Fruit fly (Drosophila melanogaster) whole organism, embryonic: ENCODE measurements around the gene CG16753.

Source experiments
- Adf1 ChIP-seq: fragments of 200-800 bp; sonication (Bioruptor generic); IDR thresholded peaks from 2 replicates; pipeline ENCODE4 v1.3.6; 2022; ENCODE audit warnings: missing biosample characterization, missing genetic modification characterization
- Aef1 ChIP-seq: fragments of 200-800 bp; sonication (Bioruptor generic); IDR thresholded peaks from 3 replicates; pipeline ENCODE4 v1.3.6; 2022; ENCODE audit warnings: missing biosample characterization, missing genetic modification characterization
- Awh ChIP-seq: fragments of 200-800 bp; sonication (Bioruptor generic); IDR thresholded peaks from 2 replicates; pipeline ENCODE4, ENCODE4 v1.3.6; 2022; ENCODE audit warnings: missing biosample characterization, missing genetic modification characterization
- CG10147 ChIP-seq: fragments of 200-800 bp; sonication (Bioruptor generic); optimal IDR thresholded peaks from 2 replicates; lab custom pipeline; 2019; ENCODE audit warnings: missing biosample characterization, mild to moderate bottlenecking, missing genetic modification characterization, moderate library complexity
- CG10267 ChIP-seq: fragments of 200-800 bp; sonication (Bioruptor generic); optimal IDR thresholded peaks from 2 replicates; lab custom pipeline; 2018; ENCODE audit warnings: missing biosample characterization, mild to moderate bottlenecking, missing genetic modification characterization, moderate library complexity
- CG10274 ChIP-seq: fragments of 200-800 bp; sonication (Bioruptor generic); optimal IDR thresholded peaks from 3 replicates; lab custom pipeline; 2017; ENCODE audit warnings: missing biosample characterization, mild to moderate bottlenecking, missing genetic modification characterization
- CG11085 ChIP-seq: fragments of 200-800 bp; sonication (Bioruptor generic); IDR thresholded peaks from 2 replicates; pipeline ENCODE4 v1.3.6; 2022; ENCODE audit warnings: missing biosample characterization, missing genetic modification characterization
- CG13624 ChIP-seq: fragments of 200-800 bp; sonication (Bioruptor generic); optimal IDR thresholded peaks from 2 replicates; lab custom pipeline; 2016; ENCODE audit warnings: missing biosample characterization, missing genetic modification characterization
- CG14710 ChIP-seq: fragments of 200-800 bp; sonication (Bioruptor generic); optimal IDR thresholded peaks from 3 replicates; lab custom pipeline; 2019; ENCODE audit warnings: missing biosample characterization, mild to moderate bottlenecking, missing genetic modification characterization, moderate library complexity
- CG15696 ChIP-seq: fragments of 200-800 bp; sonication (Bioruptor generic); optimal IDR thresholded peaks from 2 replicates; lab custom pipeline; 2019; ENCODE audit warnings: missing biosample characterization, mild to moderate bottlenecking, missing genetic modification characterization, moderate library complexity
- CG16813 ChIP-seq: fragments of 200-800 bp; sonication (Bioruptor generic); IDR thresholded peaks from 3 replicates; pipeline ENCODE4 v1.3.6; 2022; ENCODE audit warnings: missing biosample characterization, missing genetic modification characterization; ENCODE audit not compliant: partially characterized antibody
- CG1792 ChIP-seq: fragments of 200-800 bp; sonication (Bioruptor generic); optimal IDR thresholded peaks from 2 replicates; lab custom pipeline; 2016; ENCODE audit warnings: missing biosample characterization, missing genetic modification characterization
- CG18262 ChIP-seq: fragments of 200-800 bp; optimal IDR thresholded peaks from 3 replicates; lab custom pipeline; 2019; ENCODE audit warnings: missing biosample characterization, mild to moderate bottlenecking, missing genetic modification characterization, moderate library complexity
- CG18476 ChIP-seq: fragments of 200-800 bp; sonication (Bioruptor generic); optimal IDR thresholded peaks from 2 replicates; lab custom pipeline; 2016; ENCODE audit warnings: missing biosample characterization, mild to moderate bottlenecking, missing genetic modification characterization
- CG18619 ChIP-seq: fragments of 200-800 bp; sonication (Bioruptor generic); optimal IDR thresholded peaks from 3 replicates; lab custom pipeline; 2017; ENCODE audit warnings: missing biosample characterization, mild to moderate bottlenecking, missing genetic modification characterization
- CG31224 ChIP-seq: fragments of 200-800 bp; sonication (Bioruptor generic); IDR thresholded peaks from 2 replicates; pipeline ENCODE4 v1.3.6; 2022; ENCODE audit warnings: missing biosample characterization, missing genetic modification characterization
- CG32772 ChIP-seq: fragments of 200-800 bp; sonication (Bioruptor generic); IDR thresholded peaks from 2 replicates; pipeline ENCODE4 v1.3.6; 2022; ENCODE audit warnings: missing biosample characterization, missing genetic modification characterization
- CG3281 ChIP-seq: fragments of 200-800 bp; sonication (Bioruptor generic); optimal IDR thresholded peaks from 3 replicates; lab custom pipeline; 2017; ENCODE audit warnings: missing biosample characterization, mild to moderate bottlenecking, missing genetic modification characterization
- CG3407 ChIP-seq: fragments of 200-800 bp; sonication (Bioruptor generic); optimal IDR thresholded peaks from 2 replicates; lab custom pipeline; 2018; ENCODE audit warnings: missing biosample characterization, mild to moderate bottlenecking, missing genetic modification characterization
- CG6175 ChIP-seq: fragments of 200-800 bp; sonication (Bioruptor generic); IDR thresholded peaks from 3 replicates; pipeline ENCODE4 v1.3.6; 2022; ENCODE audit warnings: missing biosample characterization, missing genetic modification characterization
- CG7839 ChIP-seq: fragments of 200-800 bp; sonication (Bioruptor generic); optimal IDR thresholded peaks from 3 replicates; lab custom pipeline; 2018; ENCODE audit warnings: missing biosample characterization, mild to moderate bottlenecking, missing genetic modification characterization, moderate library complexity
- Deaf1 ChIP-seq: fragments of 200-800 bp; optimal IDR thresholded peaks from 3 replicates; lab custom pipeline; 2019; ENCODE audit warnings: missing biosample characterization, mild to moderate bottlenecking, missing genetic modification characterization, moderate library complexity
- Fer3 ChIP-seq: fragments of 200-800 bp; sonication (Bioruptor generic); optimal IDR thresholded peaks from 2 replicates; lab custom pipeline; 2018; ENCODE audit warnings: missing biosample characterization, mild to moderate bottlenecking, missing genetic modification characterization, moderate library complexity
- HLH54F ChIP-seq: fragments of 200-800 bp; sonication (Bioruptor generic); optimal IDR thresholded peaks from 3 replicates; lab custom pipeline; 2016; ENCODE audit warnings: missing biosample characterization, missing genetic modification characterization
- Hmx ChIP-seq: fragments of 200-800 bp; sonication (Bioruptor generic); optimal IDR thresholded peaks from 2 replicates; lab custom pipeline; 2016; ENCODE audit warnings: missing biosample characterization, missing genetic modification characterization
- Lpt ChIP-seq: fragments of >200 bp; optimal IDR thresholded peaks from 2 replicates; lab custom pipeline; 2018; ENCODE audit warnings: missing biosample characterization, missing genetic modification characterization
- MESR4 ChIP-seq: fragments of 200-800 bp; sonication (Bioruptor generic); optimal IDR thresholded peaks from 2 replicates; lab custom pipeline; 2018; ENCODE audit warnings: missing biosample characterization, mild to moderate bottlenecking, missing genetic modification characterization, moderate library complexity
- Max ChIP-seq: fragments of 200-800 bp; sonication (Bioruptor generic); optimal IDR thresholded peaks from 2 replicates; lab custom pipeline; 2016; ENCODE audit warnings: missing biosample characterization, mild to moderate bottlenecking, missing genetic modification characterization
- Med ChIP-seq: fragments of 200-800 bp; sonication (Bioruptor generic); peaks from one replicate; lab custom pipeline; 2016; ENCODE audit warnings: missing biosample characterization, missing genetic modification characterization, mild to moderate bottlenecking, inconsistent platforms, moderate library complexity
- NC2β ChIP-seq: fragments of 200-800 bp; sonication (Bioruptor generic); optimal IDR thresholded peaks from 2 replicates; lab custom pipeline; 2016; ENCODE audit warnings: missing biosample characterization, missing genetic modification characterization
- Optix ChIP-seq: fragments of 200-800 bp; sonication (Bioruptor generic); IDR thresholded peaks from 3 replicates; pipeline ENCODE4 v1.3.6; 2022; ENCODE audit warnings: missing biosample characterization, missing genetic modification characterization
- Ptx1 ChIP-seq: fragments of 200-800 bp; sonication (Bioruptor generic); IDR thresholded peaks from 2 replicates; pipeline ENCODE4 v1.3.6; 2022; ENCODE audit warnings: missing biosample characterization, missing genetic modification characterization
- Rfx ChIP-seq: fragments of 200-800 bp; sonication (Bioruptor generic); IDR thresholded peaks from 2 replicates; pipeline ENCODE4 v1.3.6; 2022; ENCODE audit warnings: missing biosample characterization, missing genetic modification characterization
- Spps ChIP-seq: fragments of 200-800 bp; sonication (Bioruptor generic); optimal IDR thresholded peaks from 2 replicates; lab custom pipeline; 2018; ENCODE audit warnings: missing biosample characterization, mild to moderate bottlenecking, missing genetic modification characterization
- ase ChIP-seq: fragments of 200-800 bp; sonication (Bioruptor generic); IDR thresholded peaks from 3 replicates; pipeline ENCODE4 v1.3.6; 2022; ENCODE audit warnings: missing biosample characterization, missing genetic modification characterization
- bab2 ChIP-seq: fragments of 200-800 bp; sonication (Bioruptor generic); optimal IDR thresholded peaks from 2 replicates; lab custom pipeline; 2016; ENCODE audit warnings: missing biosample characterization, missing genetic modification characterization
- br ChIP-seq: fragments of >200 bp; optimal IDR thresholded peaks from 2 replicates; lab custom pipeline; 2017
- ci ChIP-seq: fragments of 200-800 bp; sonication (Bioruptor generic); IDR thresholded peaks from 3 replicates; pipeline ENCODE4 v1.3.6; 2022; ENCODE audit warnings: missing biosample characterization, missing genetic modification characterization
- cwo ChIP-seq: fragments of 200-800 bp; sonication (Bioruptor generic); optimal IDR thresholded peaks from 3 replicates; lab custom pipeline; 2017; ENCODE audit warnings: missing biosample characterization, missing genetic modification characterization, mild to moderate bottlenecking, moderate library complexity, missing genetic modification reagents
- dm ChIP-seq: fragments of 200-800 bp; sonication (Bioruptor generic); optimal IDR thresholded peaks from 3 replicates; lab custom pipeline; 2016; ENCODE audit warnings: missing biosample characterization, missing genetic modification characterization
- ftz-f1 ChIP-seq: fragments of 200-800 bp; sonication (Bioruptor generic); optimal IDR thresholded peaks from 2 replicates; lab custom pipeline; 2016; ENCODE audit warnings: missing biosample characterization, missing genetic modification characterization
- gfzf ChIP-seq: fragments of 200-800 bp; sonication (Bioruptor generic); optimal IDR thresholded peaks from 2 replicates; lab custom pipeline; 2016; ENCODE audit warnings: missing biosample characterization, mild to moderate bottlenecking, missing genetic modification characterization, moderate library complexity
- jumu ChIP-seq: fragments of 200-800 bp; sonication (Bioruptor generic); optimal IDR thresholded peaks from 3 replicates; lab custom pipeline; 2016; ENCODE audit warnings: missing biosample characterization, missing genetic modification characterization
- maf-S ChIP-seq: fragments of 200-800 bp; sonication (Bioruptor generic); optimal IDR thresholded peaks from 2 replicates; lab custom pipeline; 2016; ENCODE audit warnings: missing biosample characterization, missing genetic modification characterization
- nerfin-2 ChIP-seq: fragments of 200-800 bp; sonication (Bioruptor generic); IDR thresholded peaks from 2 replicates; pipeline ENCODE4 v1.3.6; 2022; ENCODE audit warnings: missing biosample characterization, missing genetic modification characterization; ENCODE audit not compliant: partially characterized antibody
- phol ChIP-seq: fragments of 200-800 bp; sonication (Bioruptor generic); optimal IDR thresholded peaks from 3 replicates; lab custom pipeline; 2018; ENCODE audit warnings: missing biosample characterization, mild to moderate bottlenecking, missing genetic modification characterization, moderate library complexity
- pros ChIP-seq: fragments of 200-800 bp; sonication (Bioruptor generic); optimal IDR thresholded peaks from 3 replicates; lab custom pipeline; 2019; ENCODE audit warnings: missing biosample characterization, mild to moderate bottlenecking, missing genetic modification characterization, moderate library complexity
- scrt ChIP-seq: fragments of 200-800 bp; sonication (Bioruptor generic); optimal IDR thresholded peaks from 2 replicates; lab custom pipeline; 2018; ENCODE audit warnings: missing biosample characterization, mild to moderate bottlenecking, missing genetic modification characterization, moderate library complexity
- sr ChIP-seq: fragments of 200-800 bp; sonication (Bioruptor generic); IDR thresholded peaks from 3 replicates; pipeline ENCODE4 v1.3.6; 2022; ENCODE audit warnings: missing biosample characterization, missing genetic modification characterization
- trh ChIP-seq: fragments of 200-800 bp; sonication (Bioruptor generic); optimal IDR thresholded peaks from 2 replicates; lab custom pipeline; 2016; ENCODE audit warnings: missing biosample characterization, missing genetic modification characterization
- unc-4 ChIP-seq: fragments of 200-800 bp; sonication (Bioruptor generic); IDR thresholded peaks from 2 replicates; pipeline ENCODE4 v1.3.6; 2022; ENCODE audit warnings: missing biosample characterization, missing genetic modification characterization; ENCODE audit not compliant: partially characterized antibody
- vnd ChIP-seq: fragments of 200-800 bp; sonication (Bioruptor generic); IDR thresholded peaks from 3 replicates; pipeline ENCODE4 v1.3.6; 2022; ENCODE audit warnings: missing biosample characterization, missing genetic modification characterization; ENCODE audit not compliant: partially characterized antibody

The CG16753 gene

DNA sequence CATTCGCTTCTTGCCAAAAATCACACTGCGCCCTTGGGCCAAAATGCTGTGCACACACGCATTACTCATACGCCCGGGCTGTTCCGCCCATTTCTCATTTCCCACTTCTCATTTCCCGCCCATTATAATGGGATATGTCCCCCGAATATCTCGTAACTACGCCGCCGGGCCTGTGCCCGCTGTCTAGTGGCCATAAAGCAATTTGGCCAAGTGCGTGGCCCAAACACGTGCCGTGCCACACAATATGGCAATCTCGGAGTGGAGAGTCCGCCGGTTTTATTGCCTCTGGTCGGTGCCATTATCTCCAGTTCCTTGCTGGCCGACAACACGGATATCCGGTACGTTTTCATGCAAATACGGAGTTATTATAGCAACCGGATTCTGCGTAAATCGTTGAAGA, 22.1 kb downstream of the CG16753 start:
- TF ChIP-seq CG3407 (GFP tag; lab: Kevin White, UChicago) (no peak), CG6175 (GFP tag; lab: Robert Waterston, UW) (peak; percentile 16; the same call in 1 of the 3 replicates), CG31224 (GFP tag; lab: Robert Waterston, UW) (no peak), gfzf (GFP tag; lab: Kevin White, UChicago) (no peak), cwo (GFP tag; lab: Kevin White, UChicago) (peak; percentile 57), Spps (tag; lab: Kevin White, UChicago) (no peak), CG15696 (tag; lab: Kevin White, UChicago) (no peak), Adf1 (GFP tag; lab: Robert Waterston, UW) (no peak), Med (GFP tag; lab: Kevin White, UChicago) (peak; percentile 64), CG16813 (GFP tag; lab: Robert Waterston, UW) (0 out of 3 replicates have a peak, but pooled peaks have one; percentile 30), CG3281 (GFP tag; lab: Kevin White, UChicago) (no peak), phol (no peak), vnd (no peak), HLH54F (GFP tag; lab: Kevin White, UChicago) (no peak), CG10147 (GFP tag; lab: Kevin White, UChicago) (no peak), jumu (GFP tag; lab: Kevin White, UChicago) (no peak), scrt (GFP tag; lab: Kevin White, UChicago) (no peak), CG7839 (tag; lab: Kevin White, UChicago) (no peak), CG11085 (GFP tag; lab: Robert Waterston, UW) (no peak), CG10267 (tag; lab: Kevin White, UChicago) (no peak), trh (GFP tag; lab: Kevin White, UChicago) (no peak), Deaf1 (no peak), CG32772 (GFP tag; lab: Robert Waterston, UW) (no peak), nerfin-2 (GFP tag; lab: Robert Waterston, UW) (no peak), Lpt (GFP tag; lab: Kevin White, UChicago) (no peak), unc-4 (no peak), CG18476 (GFP tag; lab: Kevin White, UChicago) (no peak), ase (GFP tag; lab: Robert Waterston, UW) (0 out of 3 replicates have a peak, but pooled peaks have one; percentile 27), pros (GFP tag; lab: Kevin White, UChicago) (no peak), MESR4 (GFP tag; lab: Kevin White, UChicago) (no peak), dm (no peak), Aef1 (GFP tag; lab: Robert Waterston, UW) (no peak), Optix (GFP tag; lab: Robert Waterston, UW) (no peak), CG1792 (GFP tag; lab: Kevin White, UChicago) (no peak), CG10274 (GFP tag; lab: Kevin White, UChicago) (no peak), Ptx1 (GFP tag; lab: Robert Waterston, UW) (no peak), CG14710 (tag; lab: Kevin White, UChicago) (no peak), Rfx (GFP tag; lab: Robert Waterston, UW) (no peak), ci (no peak), br (lab: Kevin White, UChicago) (no peak), CG18262 (tag; lab: Kevin White, UChicago) (no peak), maf-S (GFP tag; lab: Kevin White, UChicago) (no peak), Fer3 (tag; lab: Kevin White, UChicago) (no peak), CG13624 (no peak), Awh (GFP tag; lab: Robert Waterston, UW) (no peak), bab2 (GFP tag; lab: Kevin White, UChicago) (no peak), Hmx (no peak), ftz-f1 (GFP tag; lab: Kevin White, UChicago) (no peak), Max (GFP tag; lab: Kevin White, UChicago) (no peak), CG18619 (no peak), sr (GFP tag; lab: Robert Waterston, UW) (no peak), NC2β (no peak)
